Worm (Caenorhabditis elegans) whole organism, late embryonic: ENCODE measurements around the gene fut-2.

ENCODE experiments used
- C38D4.7 ChIP-seq: fragments of 200-800 bp; sonication (Bioruptor generic); optimal IDR thresholded peaks from 2 replicates; lab custom pipeline; 2018; ENCODE audit warnings: mild to moderate bottlenecking, missing genetic modification characterization, moderate library complexity, missing compliant biosample characterization
- K02D7.2 ChIP-seq: sonication (generic microtip); optimal IDR thresholded peaks from 2 replicates; lab custom pipeline; 2017; ENCODE audit warnings: mild to moderate bottlenecking, missing genetic modification characterization, missing compliant biosample characterization
- K09A11.1 ChIP-seq: sonication (generic microtip); optimal IDR thresholded peaks from 2 replicates; lab custom pipeline; 2017; ENCODE audit warnings: antibody characterized with exemption, mild to moderate bottlenecking, missing genetic modification characterization, missing compliant biosample characterization; ENCODE audit not compliant: insufficient read depth
- Y22D7AL.16 ChIP-seq: sonication (generic microtip); optimal IDR thresholded peaks from 2 replicates; lab custom pipeline; 2016; ENCODE audit warnings: missing genetic modification characterization, missing compliant biosample characterization
- ahr-1 ChIP-seq: sonication (generic microtip); optimal IDR thresholded peaks from 2 replicates; lab custom pipeline; 2016; ENCODE audit warnings: missing genetic modification characterization, missing compliant biosample characterization
- ceh-18 ChIP-seq: sonication (generic microtip); optimal IDR thresholded peaks from 2 replicates; lab custom pipeline; 2016; ENCODE audit warnings: missing genetic modification characterization, missing compliant biosample characterization
- ceh-30 ChIP-seq: fragments of 150-350 bp; optimal IDR thresholded peaks from 2 replicates; lab custom pipeline; 2014; ENCODE audit warnings: missing biosample characterization, missing genetic modification characterization
- ceh-31 ChIP-seq: sonication (generic microtip); optimal IDR thresholded peaks from 2 replicates; lab custom pipeline; 2016; ENCODE audit warnings: missing genetic modification characterization, missing compliant biosample characterization
- ceh-48 ChIP-seq: sonication (generic microtip); optimal IDR thresholded peaks from 2 replicates; lab custom pipeline; 2016; ENCODE audit warnings: missing genetic modification characterization, inconsistent platforms, missing compliant biosample characterization
- ceh-6 ChIP-seq: fragments of 200-800 bp; sonication (Bioruptor generic); optimal IDR thresholded peaks from 2 replicates; lab custom pipeline; 2018; ENCODE audit warnings: mild to moderate bottlenecking, missing genetic modification characterization, missing compliant biosample characterization
- che-1 ChIP-seq: sonication (generic microtip); optimal IDR thresholded peaks from 2 replicates; lab custom pipeline; 2016; ENCODE audit warnings: mild to moderate bottlenecking, missing genetic modification characterization, missing compliant biosample characterization
- elt-2 ChIP-seq: sonication (generic microtip); optimal IDR thresholded peaks from 2 replicates; lab custom pipeline; 2016; ENCODE audit warnings: missing genetic modification reagents, missing genetic modification characterization, missing compliant biosample characterization
- elt-4 ChIP-seq: sonication (generic microtip); optimal IDR thresholded peaks from 2 replicates; lab custom pipeline; 2016; ENCODE audit warnings: missing genetic modification characterization, missing compliant biosample characterization
- ets-4 ChIP-seq: sonication (generic microtip); optimal IDR thresholded peaks from 2 replicates; lab custom pipeline; 2016; ENCODE audit warnings: missing genetic modification characterization, missing compliant biosample characterization
- eyg-1 ChIP-seq: sonication (generic microtip); optimal IDR thresholded peaks from 2 replicates; lab custom pipeline; 2016; ENCODE audit warnings: missing genotype, missing genetic modification characterization, missing compliant biosample characterization
- fax-1 ChIP-seq: sonication (generic microtip); optimal IDR thresholded peaks from 2 replicates; lab custom pipeline; 2016; ENCODE audit warnings: missing genotype, missing genetic modification characterization, missing compliant biosample characterization
- fkh-10 ChIP-seq: fragments of 150-350 bp; optimal IDR thresholded peaks from 2 replicates; lab custom pipeline; 2014; ENCODE audit warnings: missing biosample characterization, missing genetic modification reagents, missing genetic modification characterization
- gmeb-2 ChIP-seq: sonication (generic microtip); optimal IDR thresholded peaks from 2 replicates; lab custom pipeline; 2016; ENCODE audit warnings: missing genetic modification characterization, inconsistent platforms, missing compliant biosample characterization
- hlh-13 ChIP-seq: fragments of 200-800 bp; sonication (Bioruptor generic); optimal IDR thresholded peaks from 2 replicates; lab custom pipeline; 2018; ENCODE audit warnings: mild to moderate bottlenecking, missing genetic modification characterization, missing compliant biosample characterization
- hlh-30 ChIP-seq: sonication (generic microtip); optimal IDR thresholded peaks from 2 replicates; lab custom pipeline; 2017; ENCODE audit warnings: antibody characterized with exemption, missing genetic modification characterization, missing compliant biosample characterization; ENCODE audit not compliant: insufficient read depth
- hlh-8 ChIP-seq: sonication (generic microtip); optimal IDR thresholded peaks from 2 replicates; lab custom pipeline; 2016; ENCODE audit warnings: missing genotype, missing genetic modification characterization, missing compliant biosample characterization
- lim-6 ChIP-seq: sonication (generic microtip); optimal IDR thresholded peaks from 2 replicates; lab custom pipeline; 2016; ENCODE audit warnings: missing genetic modification characterization, missing compliant biosample characterization
- lin-11 ChIP-seq: fragments of 200-800 bp; sonication (Bioruptor generic); optimal IDR thresholded peaks from 2 replicates; lab custom pipeline; 2018; ENCODE audit warnings: mild to moderate bottlenecking, missing genetic modification characterization, missing compliant biosample characterization
- nhr-11 ChIP-seq: fragments of 150-350 bp; optimal IDR thresholded peaks from 2 replicates; lab custom pipeline; 2014; ENCODE audit warnings: missing biosample characterization, missing genetic modification characterization
- pha-4 ChIP-seq: fragments of 150-350 bp; optimal IDR thresholded peaks from 2 replicates; lab custom pipeline; 2018; ENCODE audit warnings: missing biosample characterization, missing genetic modification reagents, missing genetic modification characterization
- pqm-1 ChIP-seq: sonication (generic microtip); optimal IDR thresholded peaks from 2 replicates; lab custom pipeline; 2016; ENCODE audit warnings: missing genetic modification characterization, missing compliant biosample characterization
- rnt-1 ChIP-seq: sonication (generic microtip); optimal IDR thresholded peaks from 2 replicates; lab custom pipeline; 2016; ENCODE audit warnings: missing genetic modification characterization, missing compliant biosample characterization
- sdc-2 ChIP-seq: sonication (generic microtip); optimal IDR thresholded peaks from 2 replicates; lab custom pipeline; 2016; ENCODE audit warnings: missing genotype, missing genetic modification characterization, missing compliant biosample characterization
- unc-3 ChIP-seq, 2 experiments: fragments of 200-800 bp in 1 of 2; sonication (Bioruptor generic) in 1 of 2; sonication (generic microtip) in 1 of 2; conservative IDR thresholded peaks in 1 of 2; optimal IDR thresholded peaks in 1 of 2; 2 replicates each; pipeline versions ENCODE4 v1.3.6 to Lab custom; 2016 to 2022; ENCODE audit warnings: missing compliant biosample characterization in 2 of 2, missing genetic modification characterization in 2 of 2, missing genetic modification reagents in 1 of 2
- unc-42 ChIP-seq: sonication (generic microtip); optimal IDR thresholded peaks from 2 replicates; lab custom pipeline; 2016; ENCODE audit warnings: missing genotype, missing genetic modification characterization, missing compliant biosample characterization
- unc-55 ChIP-seq: sonication (generic microtip); optimal IDR thresholded peaks from 2 replicates; lab custom pipeline; 2017; ENCODE audit warnings: missing biosample characterization, missing genetic modification reagents, missing genetic modification characterization
- unc-86 ChIP-seq: sonication (generic microtip); optimal IDR thresholded peaks from 2 replicates; lab custom pipeline; 2016; ENCODE audit warnings: missing genetic modification characterization, missing compliant biosample characterization

The fut-2 gene

ce11 chrV:6575406-6576130 lies at the start of gene fut-2:
Gene fut-2 (minus strand): TSS chrV:6575890.
- TF ChIP-seq Y22D7AL.16, result no peak
- peak; percentile 79 for TF ChIP-seq elt-2

- TF ChIP-seq pha-4 (tag; lab: Kevin White, UChicago), result no peak
- TF ChIP-seq K02D7.2, result no peak
- no peak for TF ChIP-seq pqm-1 (tag; lab: Kevin White, UChicago)
- no peak for TF ChIP-seq che-1
- no peak for TF ChIP-seq unc-3 (GFP tag; conservative IDR thresholded peaks at IDR 0.05; lab: Robert Waterston, UW)
- no peak for TF ChIP-seq unc-3 (tag; optimal IDR thresholded peaks at IDR 0.05; lab: Kevin White, UChicago)
- no peak for TF ChIP-seq C38D4.7 (GFP tag; lab: Kevin White, UChicago)
- TF ChIP-seq hlh-13, result no peak
- no peak for TF ChIP-seq ahr-1 (tag; lab: Kevin White, UChicago)
- TF ChIP-seq K09A11.1, result no peak
- no peak for TF ChIP-seq unc-42 (tag; lab: Kevin White, UChicago)
- no peak for TF ChIP-seq gmeb-2 (tag; lab: Kevin White, UChicago)
- TF ChIP-seq ceh-31 (tag; lab: Kevin White, UChicago), result no peak
- no peak for TF ChIP-seq rnt-1 (tag; lab: Kevin White, UChicago)
- TF ChIP-seq ets-4 (tag; lab: Kevin White, UChicago), result no peak
- no peak for TF ChIP-seq fkh-10 (GFP tag; lab: Kevin White, UChicago)
- TF ChIP-seq unc-55, result no peak
- TF ChIP-seq lin-11, result no peak
- TF ChIP-seq unc-86 (tag; lab: Kevin White, UChicago), result no peak
- no peak for TF ChIP-seq fax-1 (tag; lab: Kevin White, UChicago)
These were observed 46.2 kb upstream of the fut-2 start, which contains the start of gene nhr-37 for ce11 chrV:6621894-6622293. Gene nhr-37 (plus strand): TSS chrV:6622194.

DNA sequence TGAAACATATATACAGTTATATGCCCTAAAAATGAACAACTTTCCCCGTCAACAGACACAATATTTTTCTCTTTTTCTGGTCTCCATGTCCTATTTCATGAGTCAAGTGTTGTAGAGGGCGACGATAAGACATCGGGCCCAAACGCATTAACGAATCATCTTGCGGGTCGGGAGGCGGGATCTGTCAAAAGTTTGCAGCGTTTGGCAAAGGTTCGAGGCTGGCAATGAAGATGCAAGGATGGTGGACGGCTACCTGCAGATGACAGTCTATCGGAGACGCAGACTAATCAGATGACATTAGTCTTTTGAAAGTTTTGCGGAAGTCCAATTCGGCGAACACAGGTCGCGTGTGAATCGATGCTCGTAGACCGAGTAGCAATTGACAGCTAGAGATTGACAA lies 45.1 kb upstream of the fut-2 start:
- TF ChIP-seq sdc-2 (no peak), nhr-11 (no peak), lim-6 (tag; lab: Kevin White, UChicago) (no peak), hlh-13 (no peak), eyg-1 (tag; lab: Kevin White, UChicago) (no peak), ceh-6 (GFP tag; lab: Kevin White, UChicago) (no peak)

DNA sequence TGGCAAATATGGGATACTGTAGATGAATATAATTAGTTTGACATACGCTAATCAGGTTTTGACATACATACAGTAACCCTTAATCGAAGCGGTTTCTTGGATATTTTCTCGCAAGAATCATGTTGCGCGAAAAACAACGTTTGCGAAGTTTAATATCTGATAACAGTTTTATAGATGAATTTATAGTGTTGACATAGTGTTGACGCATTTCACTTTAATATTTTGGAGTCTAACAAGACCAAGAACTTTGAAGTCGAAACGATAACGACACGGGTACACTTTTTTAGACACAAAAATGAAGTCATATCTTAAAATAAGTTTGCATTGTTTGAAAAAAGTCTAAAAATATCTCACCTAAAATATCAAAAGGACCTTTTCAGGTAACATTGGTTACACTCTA lies 40.6 kb upstream of the fut-2 start:
- TF ChIP-seq unc-42 (tag; lab: Kevin White, UChicago) (no peak), ceh-30 (tag; lab: Kevin White, UChicago) (no peak), hlh-8 (tag; lab: Kevin White, UChicago) (no peak), lim-6 (tag; lab: Kevin White, UChicago) (no peak), hlh-30 (tag; lab: Kevin White, UChicago) (no peak)

DNA sequence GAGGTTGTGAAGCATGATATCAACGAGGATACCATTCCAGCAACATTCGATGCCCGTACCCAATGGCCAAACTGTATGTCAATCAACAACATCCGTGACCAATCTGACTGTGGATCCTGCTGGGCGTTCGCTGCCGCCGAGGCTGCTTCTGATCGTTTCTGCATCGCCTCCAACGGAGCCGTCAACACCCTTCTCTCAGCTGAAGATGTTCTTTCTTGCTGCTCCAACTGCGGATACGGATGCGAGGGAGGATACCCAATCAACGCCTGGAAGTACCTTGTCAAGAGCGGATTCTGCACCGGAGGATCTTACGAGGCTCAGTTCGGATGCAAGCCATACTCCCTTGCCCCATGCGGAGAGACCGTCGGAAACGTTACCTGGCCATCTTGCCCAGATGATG lies 39.3 kb upstream of the fut-2 start:
- TF ChIP-seq ceh-6 (GFP tag; lab: Kevin White, UChicago) (no peak), elt-4 (tag; lab: Kevin White, UChicago) (peak; percentile 19)

DNA sequence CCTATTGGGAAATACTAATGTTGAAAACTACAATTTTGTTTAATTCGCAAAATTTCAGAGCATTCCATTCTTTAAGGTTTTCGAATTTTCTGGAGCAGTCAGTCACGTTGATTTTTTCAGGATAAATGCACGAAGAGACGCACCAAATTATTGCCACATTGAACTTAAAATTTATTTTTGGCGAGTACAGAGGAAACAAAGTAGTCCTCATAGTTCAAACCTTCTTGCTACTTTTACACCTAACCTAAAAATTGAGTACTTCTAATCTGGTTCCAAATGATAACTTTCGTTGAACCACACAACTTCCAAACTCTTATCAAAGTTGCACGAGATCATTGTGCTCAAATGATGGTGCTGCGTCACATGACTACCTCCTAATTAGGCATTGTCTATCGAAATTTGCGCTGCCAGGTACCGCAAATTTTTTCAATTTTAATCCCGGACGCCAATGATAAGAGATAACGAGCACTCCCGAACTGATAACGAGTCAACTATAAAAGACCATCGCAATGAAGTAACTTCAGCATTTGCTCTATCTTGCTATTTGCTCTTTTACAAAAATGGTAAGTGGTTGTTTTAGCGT lies 38.6 kb upstream of the fut-2 start, which contains the start of gene cpr-4:
Gene cpr-4, plus strand, starts transcription at position 523 of the 583 bp plus-strand sequence.
- no peak for TF ChIP-seq ceh-18 (tag; lab: Kevin White, UChicago)
- no peak for TF ChIP-seq Y22D7AL.16
- no peak for TF ChIP-seq ceh-48 (tag; lab: Kevin White, UChicago)
- peak; percentile 63 for TF ChIP-seq pqm-1 (tag; lab: Kevin White, UChicago)
- TF ChIP-seq elt-2, result peak; percentile 91
